Worm (Caenorhabditis elegans) whole organism, mixed stage, embryonic: ENCODE measurements around the gene gldi-8.

Experiments
- elt-1 ChIP-seq: sonication (generic microtip); optimal IDR thresholded peaks from 2 replicates; lab custom pipeline; 2017; ENCODE audit warnings: missing genetic modification characterization, mild to moderate bottlenecking, missing compliant biosample characterization, antibody characterized with exemption, moderate library complexity, borderline replicate concordance; ENCODE audit not compliant: insufficient read depth
- elt-3 ChIP-seq: fragments of 150-350 bp; optimal IDR thresholded peaks from 2 replicates; lab custom pipeline; 2014; ENCODE audit warnings: missing biosample characterization, missing genetic modification characterization
- flh-1 ChIP-seq: fragments of 200-800 bp; sonication (Bioruptor generic); optimal IDR thresholded peaks from 2 replicates; lab custom pipeline; 2018; ENCODE audit warnings: mild to moderate bottlenecking, missing genetic modification characterization, moderate library complexity, missing compliant biosample characterization
- mab-5 ChIP-seq: fragments of 150-350 bp; optimal IDR thresholded peaks from 2 replicates; lab custom pipeline; 2014; ENCODE audit warnings: missing biosample characterization, missing genetic modification characterization
- mep-1 ChIP-seq: fragments of 150-350 bp; optimal IDR thresholded peaks from 2 replicates; lab custom pipeline; 2017; ENCODE audit warnings: missing biosample characterization, missing genetic modification reagents, missing genetic modification characterization, inconsistent platforms
- mls-2 ChIP-seq: sonication (generic microtip); optimal IDR thresholded peaks from 2 replicates; lab custom pipeline; 2016; ENCODE audit warnings: mild to moderate bottlenecking, missing genetic modification characterization, moderate library complexity, missing compliant biosample characterization
- sem-2 ChIP-seq: fragments of 200-800 bp; sonication (Bioruptor generic); optimal IDR thresholded peaks from 2 replicates; lab custom pipeline; 2018; ENCODE audit warnings: mild to moderate bottlenecking, missing genetic modification characterization, missing compliant biosample characterization
- unc-120 ChIP-seq: sonication (generic microtip); optimal IDR thresholded peaks from 2 replicates; lab custom pipeline; 2017; ENCODE audit warnings: missing genetic modification characterization, missing compliant biosample characterization; ENCODE audit not compliant: poor library complexity, severe bottlenecking
- unc-62 ChIP-seq: fragments of 150-350 bp; optimal IDR thresholded peaks from 2 replicates; lab custom pipeline; 2014; ENCODE audit warnings: missing biosample characterization, missing genetic modification reagents, missing genetic modification characterization
- ztf-11 ChIP-seq: fragments of 150-350 bp; optimal IDR thresholded peaks from 2 replicates; lab custom pipeline; 2014; ENCODE audit warnings: missing biosample characterization, missing genetic modification characterization

DNA sequence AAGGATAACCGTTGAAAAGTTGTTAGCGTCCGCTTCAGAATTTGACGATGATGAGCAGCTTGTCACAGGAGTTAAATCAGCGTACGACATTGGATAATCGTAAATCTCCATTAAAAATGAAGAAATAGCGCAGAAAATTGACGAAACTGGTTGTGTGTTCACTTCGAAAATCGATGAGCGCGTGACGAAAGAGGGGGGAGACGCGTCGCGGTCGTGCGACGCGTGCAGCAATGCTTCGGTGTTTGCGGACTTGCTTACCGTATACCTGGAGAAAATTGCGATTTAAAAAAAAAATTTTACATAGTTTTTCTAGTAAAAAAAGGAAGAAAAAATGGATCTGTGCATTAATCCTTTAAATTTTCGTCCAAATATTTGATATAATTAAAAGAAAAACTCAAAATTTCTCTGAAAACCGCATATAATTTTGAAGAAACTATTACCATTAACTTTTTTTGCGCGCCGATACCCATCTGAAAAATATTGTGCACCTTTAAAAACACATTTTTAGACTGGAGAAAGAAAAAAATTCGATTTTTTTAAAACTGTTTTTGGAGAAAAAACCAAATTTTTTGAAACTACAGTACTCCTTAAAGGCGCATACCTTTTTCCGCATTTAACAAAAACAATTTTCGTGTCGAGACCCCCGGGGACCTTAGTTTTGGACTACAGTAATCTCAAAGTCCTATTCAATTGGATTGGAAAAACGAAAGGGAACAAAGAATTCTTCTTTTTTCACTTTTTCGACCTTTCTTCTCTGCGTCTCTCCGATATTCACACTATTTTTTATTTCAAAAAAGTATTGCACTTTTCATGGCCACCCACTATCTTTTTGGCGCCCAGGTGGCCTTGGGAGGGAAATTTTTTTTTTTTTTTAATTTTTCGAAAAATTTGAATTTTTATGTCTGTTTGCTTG is 855 bp downstream of the gldi-8 start:
- peak; percentile 2 for TF ChIP-seq ztf-11 (tag; lab: Kevin White, UChicago)
- peak; percentile 12 for TF ChIP-seq unc-120
- peak; percentile 58 for TF ChIP-seq unc-62 (GFP tag; lab: Kevin White, UChicago)
- peak; percentile 8 for TF ChIP-seq mab-5 (tag; lab: Kevin White, UChicago)
- TF ChIP-seq elt-3 (tag; lab: Kevin White, UChicago) = peak; percentile 7
- peak; percentile 35 for TF ChIP-seq sem-2 (GFP tag; lab: Kevin White, UChicago)
- no peak for TF ChIP-seq elt-1 (tag; lab: Kevin White, UChicago)
- peak; percentile 95 for TF ChIP-seq mep-1 (tag; lab: Kevin White, UChicago)
- no peak for TF ChIP-seq flh-1 (GFP tag; lab: Kevin White, UChicago)
- TF ChIP-seq mls-2 = peak; percentile 19
